Worm (Caenorhabditis elegans) whole organism, L3 larva: ENCODE data around the gene F37B4.10.
A peak's percentile ranks its signal among the peaks of the same experiment; 100 is the strongest.

Experiments used
- R02D3.7 ChIP-seq: fragments of 150-350 bp; optimal IDR thresholded peaks from 2 replicates; lab custom pipeline; 2014; ENCODE audit warnings: missing biosample characterization, missing genetic modification characterization
- ZK546.5 ChIP-seq: sonication (generic microtip); optimal IDR thresholded peaks from 2 replicates; lab custom pipeline; 2017; ENCODE audit warnings: missing biosample characterization, missing genetic modification characterization
- aly-2 ChIP-seq: fragments of 150-350 bp; optimal IDR thresholded peaks from 2 replicates; lab custom pipeline; 2014; ENCODE audit warnings: missing biosample characterization, missing genetic modification characterization
- ama-1 ChIP-seq: fragments of 150-350 bp; optimal IDR thresholded peaks from 2 replicates; lab custom pipeline; 2018
- ceh-16 ChIP-seq: sonication (generic microtip); optimal IDR thresholded peaks from 2 replicates; lab custom pipeline; 2017; ENCODE audit warnings: missing biosample characterization, missing genetic modification characterization
- ceh-28 ChIP-seq: fragments of 150-350 bp; optimal IDR thresholded peaks from 2 replicates; lab custom pipeline; 2014; ENCODE audit warnings: missing biosample characterization, missing genetic modification reagents, missing genetic modification characterization
- egl-27 ChIP-seq: sonication (generic microtip); optimal IDR thresholded peaks from 4 replicates; lab custom pipeline; 2017; ENCODE audit warnings: missing biosample characterization, missing genetic modification reagents, missing genetic modification characterization
- egl-5 ChIP-seq: fragments of 150-350 bp; optimal IDR thresholded peaks from 2 replicates; lab custom pipeline; 2017; ENCODE audit warnings: missing biosample characterization, missing genetic modification reagents, missing genetic modification characterization, inconsistent platforms
- elt-2 ChIP-seq: sonication (generic microtip); optimal IDR thresholded peaks from 2 replicates; lab custom pipeline; 2016; ENCODE audit warnings: missing genetic modification reagents, mild to moderate bottlenecking, missing genetic modification characterization, missing compliant biosample characterization
- elt-3 ChIP-seq, 3 experiments: fragments of 150-350 bp in 1 of 3; sonication (generic microtip) in 2 of 3; optimal IDR thresholded peaks; 2 replicates in 2 of 3; 4 replicates in 1 of 3; lab custom pipeline; 2014 to 2017; ENCODE audit warnings: missing biosample characterization in 3 of 3, missing genetic modification characterization in 3 of 3
- eor-1 ChIP-seq, 2 experiments: fragments of 150-350 bp; optimal IDR thresholded peaks; 2 replicates each; lab custom pipeline; 2014 to 2018; ENCODE audit warnings: missing biosample characterization in 2 of 2, missing genetic modification characterization in 2 of 2
- fkh-10 ChIP-seq: sonication (generic microtip); optimal IDR thresholded peaks from 2 replicates; lab custom pipeline; 2017; ENCODE audit warnings: missing biosample characterization, missing genetic modification reagents, missing genetic modification characterization
- fkh-2 ChIP-seq: fragments of 150-350 bp; optimal IDR thresholded peaks from 2 replicates; lab custom pipeline; 2014; ENCODE audit warnings: missing biosample characterization, missing genetic modification reagents, missing genetic modification characterization
- hmg-11 ChIP-seq: sonication (generic microtip); optimal IDR thresholded peaks from 2 replicates; lab custom pipeline; 2016; ENCODE audit warnings: missing genetic modification characterization, missing compliant biosample characterization
- jun-1 ChIP-seq: fragments of 150-350 bp; optimal IDR thresholded peaks from 2 replicates; lab custom pipeline; 2014; ENCODE audit warnings: missing biosample characterization, missing genetic modification reagents, missing genetic modification characterization
- lin-15B ChIP-seq: fragments of 150-350 bp; optimal IDR thresholded peaks from 2 replicates; lab custom pipeline; 2014; ENCODE audit warnings: missing biosample characterization, missing genetic modification characterization
- mdl-1 ChIP-seq: fragments of 150-350 bp; optimal IDR thresholded peaks from 2 replicates; lab custom pipeline; 2014; ENCODE audit warnings: missing biosample characterization, missing genetic modification characterization
- mml-1 ChIP-seq: fragments of 150-350 bp; sonication (generic microtip); optimal IDR thresholded peaks from 3 replicates; lab custom pipeline; 2014; ENCODE audit warnings: missing biosample characterization, missing genetic modification characterization
- nfya-1 ChIP-seq: sonication (generic microtip); optimal IDR thresholded peaks from 2 replicates; lab custom pipeline; 2017; ENCODE audit warnings: missing genetic modification characterization, mild to moderate bottlenecking, missing compliant biosample characterization, antibody characterized with exemption, moderate library complexity; ENCODE audit not compliant: insufficient read depth
- nhr-11 ChIP-seq: fragments of 150-350 bp; optimal IDR thresholded peaks from 2 replicates; lab custom pipeline; 2014; ENCODE audit warnings: missing biosample characterization, missing genetic modification characterization
- nhr-12 ChIP-seq: fragments of 150-350 bp; optimal IDR thresholded peaks from 2 replicates; lab custom pipeline; 2014; ENCODE audit warnings: missing biosample characterization, missing genetic modification characterization
- nhr-23 ChIP-seq: fragments of 150-350 bp; optimal IDR thresholded peaks from 2 replicates; lab custom pipeline; 2014; ENCODE audit warnings: missing biosample characterization, missing genetic modification reagents, missing genetic modification characterization
- nhr-25 ChIP-seq: sonication (generic microtip); optimal IDR thresholded peaks from 2 replicates; lab custom pipeline; 2017; ENCODE audit warnings: missing biosample characterization, missing genetic modification characterization
- nhr-43 ChIP-seq: sonication (generic microtip); optimal IDR thresholded peaks from 2 replicates; lab custom pipeline; 2016; ENCODE audit warnings: mild to moderate bottlenecking, missing genetic modification characterization, missing compliant biosample characterization; ENCODE audit not compliant: poor library complexity, severe bottlenecking
- nhr-77 ChIP-seq: fragments of 150-350 bp; optimal IDR thresholded peaks from 2 replicates; lab custom pipeline; 2014; ENCODE audit warnings: missing biosample characterization, missing genetic modification characterization
- pqm-1 ChIP-seq: fragments of 150-350 bp; optimal IDR thresholded peaks from 2 replicates; lab custom pipeline; 2017; ENCODE audit warnings: missing biosample characterization, missing genetic modification characterization, inconsistent platforms
- sea-2 ChIP-seq: fragments of 150-350 bp; sonication (generic microtip); optimal IDR thresholded peaks from 4 replicates; lab custom pipeline; 2014; ENCODE audit warnings: missing biosample characterization, missing genetic modification reagents, missing genetic modification characterization
- skn-1 ChIP-seq: fragments of 150-350 bp; optimal IDR thresholded peaks from 2 replicates; lab custom pipeline; 2014; ENCODE audit warnings: missing biosample characterization, missing genetic modification characterization
- snpc-4 ChIP-seq: fragments of 150-350 bp; optimal IDR thresholded peaks from 2 replicates; lab custom pipeline; 2014; ENCODE audit warnings: missing biosample characterization, missing genetic modification characterization
- tbx-2 ChIP-seq: sonication (generic microtip); optimal IDR thresholded peaks from 2 replicates; lab custom pipeline; 2016; ENCODE audit warnings: mild to moderate bottlenecking, missing genetic modification characterization, missing compliant biosample characterization
- unc-39 ChIP-seq: sonication (generic microtip); optimal IDR thresholded peaks from 4 replicates; lab custom pipeline; 2017; ENCODE audit warnings: missing biosample characterization, missing genetic modification characterization
- unc-62 ChIP-seq: fragments of 150-350 bp; sonication (generic microtip); optimal IDR thresholded peaks from 4 replicates; lab custom pipeline; 2014; ENCODE audit warnings: missing biosample characterization, missing genetic modification reagents, missing genetic modification characterization
- zag-1 ChIP-seq: fragments of 150-350 bp; optimal IDR thresholded peaks from 2 replicates; lab custom pipeline; 2014; ENCODE audit warnings: missing biosample characterization, missing genetic modification characterization

The F37B4.10 gene

ce11 chrV:2845771-2846170 lies 31.6 kb downstream of the F37B4.10 start, which contains the start of gene srj-44:
srj-44 (minus strand) TSS chrV:2845871.
- no peak for TF ChIP-seq jun-1
- TF ChIP-seq egl-5 (tag; lab: Kevin White, UChicago), result no peak
- TF ChIP-seq zag-1, result no peak
- no peak for TF ChIP-seq mdl-1 (tag; lab: Kevin White, UChicago)
- TF ChIP-seq nhr-25, result no peak
- TF ChIP-seq pqm-1, result no peak
- TF ChIP-seq skn-1, result no peak
- TF ChIP-seq R02D3.7 (tag; lab: Kevin White, UChicago), result no peak
- no peak for TF ChIP-seq aly-2 (tag; lab: Kevin White, UChicago)
- TF ChIP-seq ZK546.5 (tag; lab: Kevin White, UChicago), result no peak
- TF ChIP-seq nfya-1 (tag; lab: Kevin White, UChicago), result no peak
- TF ChIP-seq, all 47 proteins: peak for 0

DNA sequence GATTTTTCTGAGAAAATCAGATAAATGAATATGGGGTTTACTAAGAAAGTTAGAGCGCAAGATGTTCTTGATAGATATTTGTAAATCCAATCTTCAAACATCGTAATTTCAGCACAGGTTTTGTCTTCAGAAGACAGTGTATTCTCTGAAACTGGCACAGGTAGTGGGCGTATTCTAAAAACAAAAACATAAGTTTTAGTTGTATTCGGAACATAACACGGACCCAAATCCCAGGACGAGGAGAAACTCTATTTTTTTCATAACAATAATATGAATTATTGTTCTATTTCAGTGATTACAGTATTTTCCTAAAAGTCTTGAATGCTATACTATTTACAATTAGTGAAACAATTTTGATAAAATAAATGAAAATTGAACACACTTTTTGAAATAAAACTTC lies 40.9 kb downstream of the F37B4.10 start, which contains the start of gene srj-45:
Gene srj-45, minus strand, starts transcription at position 101 of the 400 bp plus-strand sequence.
- TF ChIP-seq tbx-2 (tag; lab: Kevin White, UChicago) (no peak), nhr-11 (tag; lab: Kevin White, UChicago) (no peak), snpc-4 (tag; lab: Kevin White, UChicago) (no peak), lin-15B (tag; lab: Kevin White, UChicago) (no peak), ama-1 (lab: Kevin White, UChicago) (no peak), pqm-1 (no peak), unc-39 (tag; lab: Kevin White, UChicago) (no peak), nhr-12 (tag; lab: Kevin White, UChicago) (no peak), elt-3 (tag; optimal IDR thresholded peaks at IDR 0.05; lab: Kevin White, UChicago) (no peak), mdl-1 (tag; lab: Kevin White, UChicago) (no peak), ceh-16 (tag; lab: Kevin White, UChicago) (no peak)

- TF ChIP-seq nhr-23 (tag; lab: Kevin White, UChicago), result no peak
- TF ChIP-seq lin-15B (tag; lab: Kevin White, UChicago), result no peak
- TF ChIP-seq R02D3.7 (tag; lab: Kevin White, UChicago), result no peak
- TF ChIP-seq nhr-11 (tag; lab: Kevin White, UChicago), result no peak
- TF ChIP-seq unc-62 (GFP tag; lab: Kevin White, UChicago), result no peak
- no peak for TF ChIP-seq nhr-77
- TF ChIP-seq nhr-43 (tag; lab: Kevin White, UChicago), result no peak
- TF ChIP-seq eor-1 (tag; optimal IDR thresholded peaks at IDR 0.05; lab: Kevin White, UChicago), result no peak
- TF ChIP-seq ceh-28 (tag; lab: Kevin White, UChicago), result no peak
- no peak for TF ChIP-seq elt-2 (tag; lab: Kevin White, UChicago)
- TF ChIP-seq nhr-25, result no peak
- no peak for TF ChIP-seq fkh-2 (tag; lab: Kevin White, UChicago)
- TF ChIP-seq snpc-4 (tag; lab: Kevin White, UChicago), result no peak
These were observed 44.7 kb downstream of the F37B4.10 start, which contains the start of gene srj-50 for ce11 chrV:2832666-2833065. srj-50 (plus strand) TSS chrV:2832966.

DNA sequence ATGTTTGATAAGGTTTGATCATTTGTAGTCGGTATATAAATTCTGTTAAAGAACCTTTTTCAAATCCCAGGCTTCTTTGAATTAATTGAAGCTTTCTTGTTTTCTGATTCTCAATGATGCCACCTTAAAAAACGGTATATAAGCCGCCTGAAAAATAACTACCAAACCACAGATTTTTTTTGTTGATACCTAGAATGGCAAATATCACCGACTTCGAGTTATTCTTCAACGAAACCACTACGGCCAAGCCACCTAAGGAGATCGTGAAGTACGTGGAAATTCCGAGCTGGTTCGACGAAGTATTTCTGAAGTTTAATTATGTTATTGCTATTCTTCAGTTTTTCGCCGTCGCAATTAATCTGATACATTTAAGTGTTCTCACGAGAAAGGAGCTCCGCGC lies 46.6 kb downstream of the F37B4.10 start, which contains the start of gene srw-2:
Gene srw-2, plus strand, starts transcription at position 62 of the 400 bp plus-strand sequence.
- no peak for TF ChIP-seq fkh-2 (tag; lab: Kevin White, UChicago)
- TF ChIP-seq unc-39 (tag; lab: Kevin White, UChicago), result no peak
- TF ChIP-seq lin-15B (tag; lab: Kevin White, UChicago), result no peak
- no peak for TF ChIP-seq egl-27 (tag; lab: Kevin White, UChicago)
- no peak for TF ChIP-seq hmg-11 (tag; lab: Kevin White, UChicago)
- no peak for TF ChIP-seq jun-1
- no peak for TF ChIP-seq elt-3 (tag; optimal IDR thresholded peaks at IDR 0.05; lab: Kevin White, UChicago)

DNA sequence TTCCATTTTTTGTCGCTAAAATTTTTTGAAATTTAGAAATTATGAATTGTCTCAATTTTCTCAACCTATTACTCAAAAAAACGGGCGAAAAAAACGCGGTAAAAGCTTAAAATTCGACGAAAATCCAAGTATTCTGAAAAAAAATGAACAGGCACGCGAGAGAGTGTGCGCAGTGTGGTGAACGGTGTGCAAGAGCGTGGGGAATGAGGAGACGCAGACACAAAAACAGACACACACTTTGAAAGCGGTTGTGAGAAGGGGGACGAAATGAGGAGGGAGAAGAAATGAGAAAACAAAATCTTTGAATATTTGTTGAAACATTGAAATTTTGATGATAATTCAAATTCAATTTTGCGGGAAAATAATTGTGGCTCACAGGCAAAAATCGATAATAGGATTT lies 50.6 kb downstream of the F37B4.10 start, which contains the start of gene T03D3.5:
Gene T03D3.5, minus strand, starts transcription at position 21 of the 400 bp plus-strand sequence.
- TF ChIP-seq egl-27 (tag; lab: Kevin White, UChicago), result no peak
- no peak for TF ChIP-seq aly-2 (tag; lab: Kevin White, UChicago)
- TF ChIP-seq hmg-11 (tag; lab: Kevin White, UChicago), result peak; percentile 87
- TF ChIP-seq mml-1 (tag; lab: Kevin White, UChicago), result no peak
- TF ChIP-seq fkh-10 (GFP tag; lab: Kevin White, UChicago), result no peak
- no peak for TF ChIP-seq nhr-12 (tag; lab: Kevin White, UChicago)
- no peak for TF ChIP-seq sea-2
